Worm (Caenorhabditis elegans) whole organism, L3 larva: ENCODE data around the gene srx-111.

ENCODE experiments used
- egl-27 ChIP-seq: sonication (generic microtip); optimal IDR thresholded peaks from 4 replicates; lab custom pipeline; 2017; ENCODE audit warnings: missing biosample characterization, missing genetic modification reagents, missing genetic modification characterization
- fkh-10 ChIP-seq: sonication (generic microtip); optimal IDR thresholded peaks from 2 replicates; lab custom pipeline; 2017; ENCODE audit warnings: missing biosample characterization, missing genetic modification reagents, missing genetic modification characterization
- lin-15B ChIP-seq: fragments of 150-350 bp; optimal IDR thresholded peaks from 2 replicates; lab custom pipeline; 2014; ENCODE audit warnings: missing biosample characterization, missing genetic modification characterization
- mdl-1 ChIP-seq: fragments of 150-350 bp; optimal IDR thresholded peaks from 2 replicates; lab custom pipeline; 2014; ENCODE audit warnings: missing biosample characterization, missing genetic modification characterization
- nhr-11 ChIP-seq: fragments of 150-350 bp; optimal IDR thresholded peaks from 2 replicates; lab custom pipeline; 2014; ENCODE audit warnings: missing biosample characterization, missing genetic modification characterization
- nhr-237 ChIP-seq: fragments of 150-350 bp; optimal IDR thresholded peaks from 2 replicates; lab custom pipeline; 2014; ENCODE audit warnings: missing biosample characterization, missing genetic modification characterization
- snpc-4 ChIP-seq: fragments of 150-350 bp; optimal IDR thresholded peaks from 2 replicates; lab custom pipeline; 2014; ENCODE audit warnings: missing biosample characterization, missing genetic modification characterization

ce11 chrII:3785257-3785656, 27.7 kb downstream of the srx-111 start, which contains the start of gene T24E12.1:
- no peak for TF ChIP-seq nhr-237 (tag; lab: Kevin White, UChicago)
- TF ChIP-seq lin-15B (tag; lab: Kevin White, UChicago), result no peak
- no peak for TF ChIP-seq fkh-10
- no peak for TF ChIP-seq nhr-11 (tag; lab: Kevin White, UChicago)
- no peak for TF ChIP-seq egl-27 (tag; lab: Kevin White, UChicago)
- TF ChIP-seq snpc-4 (tag; lab: Kevin White, UChicago), result no peak
- TF ChIP-seq mdl-1 (tag; lab: Kevin White, UChicago), result no peak
